Worm (Caenorhabditis elegans): ENCODE data around the gene sid-2.

ce11 chrIII:13635235-13635634 lies 44.0 kb upstream of the sid-2 start:
- TF ChIP-seq ceh-39 (tag; optimal IDR thresholded peaks at IDR 0.05) (no peak), unc-62 (GFP tag; optimal IDR thresholded peaks at IDR 0.05) (peak; percentile 23), elt-3 (tag; optimal IDR thresholded peaks at IDR 0.05) (no peak), nhr-12 (tag; optimal IDR thresholded peaks at IDR 0.05) (no peak), unc-120 (tag; optimal IDR thresholded peaks at IDR 0.05; ENCODE audit: poor library complexity, severe bottlenecking) (no peak), elt-1 (tag; optimal IDR thresholded peaks at IDR 0.05; ENCODE audit: borderline replicate concordance, insufficient read depth) (no peak), mab-5 (tag; optimal IDR thresholded peaks at IDR 0.05) (no peak), blmp-1 (tag; optimal IDR thresholded peaks at IDR 0.05) (no peak), mls-2 (tag; optimal IDR thresholded peaks at IDR 0.05) (no peak), unc-39 (tag; optimal IDR thresholded peaks at IDR 0.05) (no peak)

Measured in whole organism, mixed stage, embryonic.